Worm (Caenorhabditis elegans) whole organism, L4/young adult: ENCODE measurements around the gene nex-2.

Source experiments
- W03F9.2 ChIP-seq: fragments of 150-350 bp; optimal IDR thresholded peaks from 2 replicates; lab custom pipeline; 2014; ENCODE audit warnings: missing biosample characterization, missing genetic modification characterization
- dao-5 ChIP-seq: sonication (generic microtip); optimal IDR thresholded peaks from 2 replicates; lab custom pipeline; 2016; ENCODE audit warnings: missing genotype, missing genetic modification characterization, moderate library complexity, missing compliant biosample characterization
- him-1 ChIP-seq: sonication (generic microtip); optimal IDR thresholded peaks from 2 replicates; lab custom pipeline; 2016; ENCODE audit warnings: missing genotype, missing genetic modification reagents, missing genetic modification characterization, missing compliant biosample characterization

DNA sequence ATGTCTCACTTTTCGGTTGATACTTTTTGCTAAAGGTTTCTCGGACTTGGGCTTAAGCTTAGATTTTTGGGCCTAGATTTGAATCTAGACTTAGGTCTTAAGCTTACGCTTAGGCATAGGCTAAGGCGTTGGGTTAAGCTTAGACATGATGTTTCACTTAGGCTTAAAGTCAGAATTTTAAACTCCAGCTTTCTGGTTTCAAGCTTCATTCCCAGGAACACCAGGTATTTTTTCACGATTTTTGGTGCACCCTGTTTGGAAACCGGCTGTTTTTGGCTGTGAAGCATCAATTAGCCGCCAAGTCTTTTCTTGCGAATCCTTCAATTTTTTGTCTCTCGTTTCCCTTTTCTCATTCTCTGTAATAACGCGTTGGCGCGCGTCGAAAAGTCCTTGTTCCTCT lies 43.6 kb upstream of the nex-2 start:
- TF ChIP-seq dao-5 (tag; lab: Kevin White, UChicago) (no peak), him-1 (no peak), W03F9.2 (tag; lab: Kevin White, UChicago) (no peak)
